Fruit fly (Drosophila melanogaster) whole organism, pupa: Measurements from ENCODE around the gene CalpB.

Experiments used
- CG8301 ChIP-seq: fragments of 200-800 bp; sonication (Bioruptor generic); optimal IDR thresholded peaks from 2 replicates; lab custom pipeline; 2018; ENCODE audit warnings: missing biosample characterization, mild to moderate bottlenecking, missing genetic modification characterization
- EcR ChIP-seq: fragments of 200-800 bp; sonication (Bioruptor generic); optimal IDR thresholded peaks from 3 replicates; lab custom pipeline; 2019; ENCODE audit warnings: missing biosample characterization, missing genetic modification characterization, mild to moderate bottlenecking, moderate library complexity, missing genetic modification reagents
- Pif1B ChIP-seq: fragments of 200-800 bp; sonication (Bioruptor generic); optimal IDR thresholded peaks from 3 replicates; lab custom pipeline; 2016; ENCODE audit warnings: missing biosample characterization, missing genetic modification characterization

dm6 chr3L:9872035-9872434 is 16.5 kb upstream of the CalpB start:
- peak; percentile 62 for TF ChIP-seq CG8301 (tag; lab: Kevin White, UChicago)
- TF ChIP-seq Pif1B (GFP tag; lab: Kevin White, UChicago), result peak; percentile 39
- TF ChIP-seq EcR (GFP tag; lab: Kevin White, UChicago), result no peak
